Fruit fly (Drosophila melanogaster) whole organism, embryonic: Measurements from ENCODE around the gene Cpr67Fa2.

ENCODE experiments used
- Abd-B ChIP-seq: fragments of 200-800 bp; sonication (Bioruptor generic); optimal IDR thresholded peaks from 2 replicates; lab custom pipeline; 2018; ENCODE audit warnings: missing biosample characterization, mild to moderate bottlenecking, missing genetic modification characterization, moderate library complexity
- BEAF-32 ChIP-seq: fragments of 200-800 bp; sonication (Bioruptor generic); optimal IDR thresholded peaks from 3 replicates; lab custom pipeline; 2017; ENCODE audit warnings: missing biosample characterization, missing genetic modification characterization, mild to moderate bottlenecking, moderate library complexity, missing genetic modification reagents
- CG10366 ChIP-seq: fragments of 200-800 bp; sonication (Bioruptor generic); IDR thresholded peaks from 2 replicates; pipeline ENCODE4 v1.3.6; 2022; ENCODE audit warnings: missing biosample characterization, missing genetic modification characterization
- CG10431 ChIP-seq: fragments of 200-800 bp; sonication (Bioruptor generic); optimal IDR thresholded peaks from 3 replicates; lab custom pipeline; 2018; ENCODE audit warnings: missing biosample characterization, mild to moderate bottlenecking, missing genetic modification characterization
- CG10654 ChIP-seq: fragments of 200-800 bp; sonication (Bioruptor generic); optimal IDR thresholded peaks from 2 replicates; lab custom pipeline; 2016; ENCODE audit warnings: missing biosample characterization, missing genetic modification characterization
- CG10959 ChIP-seq: fragments of 200-800 bp; sonication (Bioruptor generic); IDR thresholded peaks from 2 replicates; pipeline ENCODE4 v1.3.6; 2022; ENCODE audit warnings: missing biosample characterization, missing genetic modification characterization
- CG11085 ChIP-seq: fragments of 200-800 bp; sonication (Bioruptor generic); IDR thresholded peaks from 2 replicates; pipeline ENCODE4 v1.3.6; 2022; ENCODE audit warnings: missing biosample characterization, missing genetic modification characterization
- CG12071 ChIP-seq: fragments of 200-800 bp; sonication (Bioruptor generic); optimal IDR thresholded peaks from 3 replicates; lab custom pipeline; 2018; ENCODE audit warnings: missing biosample characterization, mild to moderate bottlenecking, missing genetic modification characterization
- CG12744 ChIP-seq: fragments of 200-800 bp; sonication (Bioruptor generic); optimal IDR thresholded peaks from 2 replicates; lab custom pipeline; 2016; ENCODE audit warnings: missing biosample characterization, missing genetic modification characterization
- CG13775 ChIP-seq: fragments of 200-800 bp; sonication (Bioruptor generic); optimal IDR thresholded peaks from 3 replicates; lab custom pipeline; 2017; ENCODE audit warnings: missing biosample characterization, mild to moderate bottlenecking, missing genetic modification characterization
- CG14050 ChIP-seq: fragments of 200-800 bp; sonication (Bioruptor generic); IDR thresholded peaks from 3 replicates; pipeline ENCODE4 v1.3.6; 2022; ENCODE audit warnings: missing biosample characterization, missing genetic modification characterization
- CG14667 ChIP-seq: fragments of 200-800 bp; sonication (Bioruptor generic); IDR thresholded peaks from 2 replicates; pipeline ENCODE4 v1.3.6; 2022; ENCODE audit warnings: missing biosample characterization, missing genetic modification characterization
- CG17186 ChIP-seq: fragments of 200-800 bp; sonication (Bioruptor generic); optimal IDR thresholded peaks from 3 replicates; lab custom pipeline; 2017; ENCODE audit warnings: missing biosample characterization, missing genetic modification reagents, missing genetic modification characterization
- CG43689 ChIP-seq: fragments of 200-800 bp; sonication (Bioruptor generic); IDR thresholded peaks from 2 replicates; pipeline ENCODE4 v1.3.6; 2022; ENCODE audit warnings: missing biosample characterization, missing genetic modification characterization
- CG4820 ChIP-seq: fragments of 200-800 bp; sonication (Bioruptor generic); optimal IDR thresholded peaks from 3 replicates; lab custom pipeline; 2016; ENCODE audit warnings: missing biosample characterization, missing genetic modification characterization
- CG7987 ChIP-seq: fragments of 200-800 bp; sonication (Bioruptor generic); optimal IDR thresholded peaks from 2 replicates; lab custom pipeline; 2018; ENCODE audit warnings: missing biosample characterization, mild to moderate bottlenecking, missing genetic modification characterization, moderate library complexity
- CG8281 ChIP-seq: fragments of 200-800 bp; sonication (Bioruptor generic); optimal IDR thresholded peaks from 2 replicates; lab custom pipeline; 2018; ENCODE audit warnings: missing biosample characterization, mild to moderate bottlenecking, missing genetic modification characterization, moderate library complexity
- CG8359 ChIP-seq: fragments of 200-800 bp; sonication (Bioruptor generic); optimal IDR thresholded peaks from 2 replicates; lab custom pipeline; 2017; ENCODE audit warnings: missing biosample characterization, mild to moderate bottlenecking, missing genetic modification characterization, borderline replicate concordance
- CG8765 ChIP-seq: fragments of 200-800 bp; sonication (Bioruptor generic); IDR thresholded peaks from 2 replicates; pipeline ENCODE4 v1.3.6; 2022; ENCODE audit warnings: missing biosample characterization, missing genetic modification characterization
- CG9797 ChIP-seq: fragments of 200-800 bp; sonication (Bioruptor generic); optimal IDR thresholded peaks from 3 replicates; lab custom pipeline; 2018; ENCODE audit warnings: missing biosample characterization, mild to moderate bottlenecking, missing genetic modification characterization
- Deaf1 ChIP-seq: fragments of 200-800 bp; optimal IDR thresholded peaks from 3 replicates; lab custom pipeline; 2019; ENCODE audit warnings: missing biosample characterization, mild to moderate bottlenecking, missing genetic modification characterization, moderate library complexity
- ERR ChIP-seq: fragments of 200-800 bp; sonication (Bioruptor generic); optimal IDR thresholded peaks from 2 replicates; lab custom pipeline; 2016; ENCODE audit warnings: missing biosample characterization, missing genetic modification characterization
- H2.0 ChIP-seq: fragments of 200-800 bp; sonication (Bioruptor generic); IDR thresholded peaks from 2 replicates; pipeline ENCODE4 v1.3.6; 2022; ENCODE audit warnings: missing biosample characterization, missing genetic modification characterization
- HLHmδ ChIP-seq: fragments of 200-800 bp; sonication (Bioruptor generic); optimal IDR thresholded peaks from 2 replicates; lab custom pipeline; 2018; ENCODE audit warnings: missing biosample characterization, mild to moderate bottlenecking, missing genetic modification characterization, moderate library complexity
- Hmr ChIP-seq: fragments of 200-800 bp; sonication (Bioruptor generic); optimal IDR thresholded peaks from 3 replicates; lab custom pipeline; 2017; ENCODE audit warnings: mild to moderate bottlenecking, missing biosample characterization, missing genetic modification reagents, missing genetic modification characterization
- Hr3 ChIP-seq: fragments of 200-800 bp; sonication (Bioruptor generic); optimal IDR thresholded peaks from 3 replicates; lab custom pipeline; 2016; ENCODE audit warnings: missing biosample characterization, missing genetic modification characterization
- Hr51 ChIP-seq, 2 experiments: fragments of 200-800 bp; sonication (Bioruptor generic); optimal IDR thresholded peaks; 2 replicates in 1 of 2; 3 replicates in 1 of 2; lab custom pipeline; 2016 to 2018; ENCODE audit warnings: missing biosample characterization in 2 of 2, missing genetic modification characterization in 2 of 2, mild to moderate bottlenecking in 1 of 2, moderate library complexity in 1 of 2
- NK7.1 ChIP-seq: fragments of 200-800 bp; sonication (Bioruptor generic); optimal IDR thresholded peaks from 3 replicates; lab custom pipeline; 2016; ENCODE audit warnings: missing biosample characterization, missing genetic modification characterization
- Oaz ChIP-seq: fragments of 200-800 bp; sonication (Bioruptor generic); IDR thresholded peaks from 2 replicates; pipeline ENCODE4 v1.3.6; 2022; ENCODE audit warnings: missing biosample characterization, missing genetic modification characterization
- Oli ChIP-seq: fragments of 200-800 bp; sonication (Bioruptor generic); optimal IDR thresholded peaks from 2 replicates; lab custom pipeline; 2018; ENCODE audit warnings: missing biosample characterization, mild to moderate bottlenecking, missing genetic modification characterization, moderate library complexity
- ase ChIP-seq: fragments of 200-800 bp; sonication (Bioruptor generic); IDR thresholded peaks from 3 replicates; pipeline ENCODE4 v1.3.6; 2022; ENCODE audit warnings: missing biosample characterization, missing genetic modification characterization
- cg ChIP-seq: fragments of 200-800 bp; sonication (Bioruptor generic); optimal IDR thresholded peaks from 3 replicates; lab custom pipeline; 2019; ENCODE audit warnings: missing biosample characterization, mild to moderate bottlenecking, missing genetic modification characterization, moderate library complexity
- dpn ChIP-seq, 2 experiments: fragments of 200-800 bp; sonication (Bioruptor generic); optimal IDR thresholded peaks; 3 replicates each; lab custom pipeline; 2016; ENCODE audit warnings: missing biosample characterization in 2 of 2, missing genetic modification characterization in 2 of 2
- en ChIP-seq: fragments of 200-800 bp; sonication (Bioruptor generic); optimal IDR thresholded peaks from 2 replicates; lab custom pipeline; 2016; ENCODE audit warnings: missing biosample characterization, missing genetic modification characterization
- fru ChIP-seq: fragments of >200 bp; optimal IDR thresholded peaks from 2 replicates; lab custom pipeline; 2017
- ind ChIP-seq: fragments of 200-800 bp; sonication (Bioruptor generic); optimal IDR thresholded peaks from 3 replicates; lab custom pipeline; 2016; ENCODE audit warnings: missing biosample characterization, missing genetic modification characterization
- lmd ChIP-seq: fragments of 200-800 bp; sonication (Bioruptor generic); IDR thresholded peaks from 2 replicates; pipeline ENCODE4 v1.3.6; 2022; ENCODE audit warnings: missing biosample characterization, missing genetic modification characterization
- maf-S ChIP-seq: fragments of 200-800 bp; sonication (Bioruptor generic); optimal IDR thresholded peaks from 2 replicates; lab custom pipeline; 2016; ENCODE audit warnings: missing biosample characterization, missing genetic modification characterization
- phol ChIP-seq: fragments of 200-800 bp; sonication (Bioruptor generic); optimal IDR thresholded peaks from 3 replicates; lab custom pipeline; 2018; ENCODE audit warnings: missing biosample characterization, mild to moderate bottlenecking, missing genetic modification characterization, moderate library complexity
- pita ChIP-seq: fragments of 200-800 bp; sonication (Bioruptor generic); optimal IDR thresholded peaks from 2 replicates; lab custom pipeline; 2017; ENCODE audit warnings: missing biosample characterization, mild to moderate bottlenecking, missing genetic modification characterization
- pros ChIP-seq: fragments of 200-800 bp; sonication (Bioruptor generic); optimal IDR thresholded peaks from 3 replicates; lab custom pipeline; 2019; ENCODE audit warnings: missing biosample characterization, mild to moderate bottlenecking, missing genetic modification characterization, moderate library complexity
- ro ChIP-seq: fragments of 200-800 bp; sonication (Bioruptor generic); IDR thresholded peaks from 2 replicates; pipeline ENCODE4 v1.3.6; 2022; ENCODE audit warnings: missing biosample characterization, missing genetic modification characterization
- sens ChIP-seq: fragments of 200-800 bp; sonication (Bioruptor generic); peaks from one replicate; lab custom pipeline; 2016; ENCODE audit warnings: missing biosample characterization, missing genetic modification characterization
- sisA ChIP-seq: fragments of 200-800 bp; sonication (Bioruptor generic); IDR thresholded peaks from 2 replicates; pipeline ENCODE4 v1.3.6; 2022; ENCODE audit warnings: missing biosample characterization, missing genetic modification characterization
- sna ChIP-seq: fragments of 200-800 bp; sonication (Bioruptor generic); IDR thresholded peaks from 2 replicates; pipeline ENCODE4 v1.3.6; 2022; ENCODE audit warnings: missing biosample characterization, missing genetic modification characterization; ENCODE audit not compliant: partially characterized antibody
- tna ChIP-seq: fragments of 200-800 bp; sonication (Bioruptor generic); IDR thresholded peaks from 2 replicates; pipeline ENCODE4 v1.3.6; 2022; ENCODE audit warnings: missing biosample characterization, missing genetic modification characterization; ENCODE audit not compliant: partially characterized antibody
- wek ChIP-seq: fragments of 200-800 bp; sonication (Bioruptor generic); optimal IDR thresholded peaks from 3 replicates; lab custom pipeline; 2018; ENCODE audit warnings: missing biosample characterization, mild to moderate bottlenecking, missing genetic modification characterization, moderate library complexity
- zf30C ChIP-seq: fragments of 200-800 bp; sonication (Bioruptor generic); optimal IDR thresholded peaks from 3 replicates; lab custom pipeline; 2018; ENCODE audit warnings: missing biosample characterization, mild to moderate bottlenecking, missing genetic modification characterization
- zfh2 ChIP-seq: fragments of 200-800 bp; sonication (Bioruptor generic); optimal IDR thresholded peaks from 2 replicates; lab custom pipeline; 2016; ENCODE audit warnings: missing biosample characterization, missing genetic modification characterization

Cpr67Fa2 gene

dm6 chr3L:10855419-10856213, 35.9 kb upstream of the Cpr67Fa2 start (continued):
- TF ChIP-seq CG9797: no peak
- TF ChIP-seq CG13775 (GFP tag; lab: Kevin White, UChicago): peak; percentile 81
- TF ChIP-seq pita (GFP tag; lab: Kevin White, UChicago): no peak
- TF ChIP-seq fru (lab: Kevin White, UChicago): no peak
- peak; percentile 84 for TF ChIP-seq Abd-B (GFP tag; lab: Kevin White, UChicago)
- TF ChIP-seq cg (GFP tag; lab: Kevin White, UChicago): peak; percentile 71
- TF ChIP-seq zf30C (GFP tag; lab: Kevin White, UChicago): no peak
- TF ChIP-seq Hr51 (GFP tag; optimal IDR thresholded peaks at IDR 0.05; lab: Kevin White, UChicago): peak; percentile 14 to 91
- peak; percentile 79 for TF ChIP-seq CG10366
- TF ChIP-seq CG8765 (GFP tag; lab: Robert Waterston, UW): peak; percentile 85
- no peak; the same call in 1 of the 2 replicates for TF ChIP-seq CG14667 (GFP tag; lab: Robert Waterston, UW)
- peak; percentile 71 for TF ChIP-seq CG8281 (tag; lab: Kevin White, UChicago)
- TF ChIP-seq tna: peak; percentile 72
- peak; percentile 40 for TF ChIP-seq Oaz (GFP tag; lab: Robert Waterston, UW)
- TF ChIP-seq ase (GFP tag; lab: Robert Waterston, UW): peak; percentile 73
- TF ChIP-seq wek (GFP tag; lab: Kevin White, UChicago): no peak
- TF ChIP-seq ro (GFP tag; lab: Robert Waterston, UW): peak; percentile 88
- peak; percentile 74 for TF ChIP-seq sens (GFP tag; lab: Kevin White, UChicago)
- peak; percentile 88 for TF ChIP-seq Hr3 (GFP tag; lab: Kevin White, UChicago)
- peak; percentile 89 for TF ChIP-seq Oli
- TF ChIP-seq CG10959 (GFP tag; lab: Robert Waterston, UW): peak; percentile 78
- TF ChIP-seq ERR: no peak
- TF ChIP-seq lmd: peak; percentile 89
- peak; percentile 92 for TF ChIP-seq phol (tag; lab: Kevin White, UChicago)
- TF ChIP-seq CG14050 (GFP tag; lab: Robert Waterston, UW): peak; percentile 76
- TF ChIP-seq CG12071: peak; percentile 26
- no peak for TF ChIP-seq pros (GFP tag; lab: Kevin White, UChicago)
- peak; percentile 82 for TF ChIP-seq ind
- TF ChIP-seq sisA (GFP tag; lab: Robert Waterston, UW): peak; percentile 89
- no peak for TF ChIP-seq CG12744 (GFP tag; lab: Kevin White, UChicago)
- peak; percentile 91 for TF ChIP-seq Hmr (GFP tag; lab: Kevin White, UChicago)
- peak; percentile 78 for TF ChIP-seq CG10654 (GFP tag; lab: Kevin White, UChicago)
- TF ChIP-seq sna (GFP tag; lab: Robert Waterston, UW): no peak
- no peak for TF ChIP-seq en (GFP tag; lab: Kevin White, UChicago)
- TF ChIP-seq Deaf1 (tag; lab: Kevin White, UChicago): peak; percentile 48
- TF ChIP-seq NK7.1: no peak
- TF ChIP-seq CG8359 (GFP tag; lab: Kevin White, UChicago): peak; percentile 81
- peak; percentile 87 for TF ChIP-seq CG4820 (GFP tag; lab: Kevin White, UChicago)
- TF ChIP-seq H2.0 (GFP tag; lab: Robert Waterston, UW): peak; percentile 72
- TF ChIP-seq BEAF-32 (GFP tag; lab: Kevin White, UChicago): no peak
- no peak for TF ChIP-seq zfh2 (GFP tag; lab: Kevin White, UChicago)
- no peak for TF ChIP-seq HLHmδ (GFP tag; lab: Kevin White, UChicago)
- TF ChIP-seq maf-S (GFP tag; lab: Kevin White, UChicago): no peak
- TF ChIP-seq CG10431: peak; percentile 54
- TF ChIP-seq CG43689 (GFP tag; lab: Robert Waterston, UW): peak; percentile 64; the same call in 1 of the 2 replicates
- no peak; the same call in none of the 2 replicates for TF ChIP-seq CG11085 (GFP tag; lab: Robert Waterston, UW)
- peak in 1 of 2 experiments; percentile 84 for TF ChIP-seq dpn (GFP tag; optimal IDR thresholded peaks at IDR 0.05; lab: Kevin White, UChicago)
- peak; percentile 28 for TF ChIP-seq CG17186
- peak; percentile 30 for TF ChIP-seq CG7987
